Fruit fly (Drosophila melanogaster): Measurements from ENCODE around the gene Gcn2.

dm6 chr3R:31369054-31369453 lies 26.4 kb upstream of the Gcn2 start:
- TF ChIP-seq CG32121 (GFP tag; IDR thresholded peaks at IDR 0.05) = no peak
- no peak for TF ChIP-seq CG34367 (tag; optimal IDR thresholded peaks at IDR 0.05)
- TF ChIP-seq rn (GFP tag; IDR thresholded peaks at IDR 0.05) = no peak
- TF ChIP-seq CG17806 (tag; optimal IDR thresholded peaks at IDR 0.05) = no peak
- no peak for TF ChIP-seq CG14655 (GFP tag; optimal IDR thresholded peaks at IDR 0.05)
- no peak for TF ChIP-seq D1 (tag; optimal IDR thresholded peaks at IDR 0.05)
- no peak for TF ChIP-seq CG15710 (tag; optimal IDR thresholded peaks at IDR 0.05)
- TF ChIP-seq CG10348 (GFP tag; IDR thresholded peaks at IDR 0.05) = no peak
- TF ChIP-seq EcR (GFP tag; optimal IDR thresholded peaks at IDR 0.05) = no peak

Measured in whole organism, pupa.